Worm (Caenorhabditis elegans) whole organism, L1 larva: ENCODE data around the gene F59E12.15.

Experiments used
- aha-1 ChIP-seq: fragments of 150-350 bp; optimal IDR thresholded peaks from 2 replicates; lab custom pipeline; 2014; ENCODE audit warnings: missing biosample characterization, missing genetic modification characterization
- rnt-1 ChIP-seq: sonication (generic microtip); optimal IDR thresholded peaks from 2 replicates; lab custom pipeline; 2016; ENCODE audit warnings: mild to moderate bottlenecking, missing genetic modification characterization, moderate library complexity, missing compliant biosample characterization

DNA sequence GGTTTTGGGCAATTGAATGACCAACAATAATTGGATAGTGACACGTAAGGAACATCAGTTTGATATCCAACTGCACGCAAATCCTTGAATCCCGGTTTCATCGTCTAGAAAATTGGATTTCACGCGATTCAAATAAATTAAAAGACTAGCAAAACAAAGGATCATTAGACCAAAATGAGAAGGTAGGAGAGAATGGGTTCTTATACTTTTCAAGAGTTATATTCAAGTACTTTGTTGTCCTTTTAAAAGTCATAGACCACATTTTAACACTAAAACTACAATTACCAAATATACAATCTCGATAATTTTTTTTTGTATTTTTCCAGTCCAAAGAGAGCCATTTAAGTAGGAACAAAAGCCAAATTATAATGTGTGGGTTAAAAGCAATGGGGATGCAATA lies 45.9 kb downstream of the F59E12.15 start, which contains the start of gene T25E4.2:
- TF ChIP-seq rnt-1 (tag; lab: Kevin White, UChicago) (no peak), aha-1 (tag; lab: Kevin White, UChicago) (no peak)
